Fruit fly (Drosophila melanogaster) whole organism, adult: ENCODE measurements around the gene CG31368.

ENCODE experiments used
- CG11617 ChIP-seq: fragments of 200-800 bp; sonication (Bioruptor generic); optimal IDR thresholded peaks from 2 replicates; lab custom pipeline; 2017; ENCODE audit warnings: mild to moderate bottlenecking, missing biosample characterization, missing genetic modification reagents, missing genetic modification characterization
- CG7045 ChIP-seq: fragments of 200-800 bp; sonication (Bioruptor generic); optimal IDR thresholded peaks from 2 replicates; lab custom pipeline; 2017; ENCODE audit warnings: missing biosample characterization, mild to moderate bottlenecking, missing genetic modification characterization
- cic ChIP-seq: fragments of 200-800 bp; sonication (Bioruptor generic); optimal IDR thresholded peaks from 2 replicates; lab custom pipeline; 2017; ENCODE audit warnings: missing biosample characterization, mild to moderate bottlenecking, missing genetic modification characterization, moderate library complexity
- kay ChIP-seq: fragments of 200-800 bp; sonication (Bioruptor generic); peaks from one replicate; lab custom pipeline; 2016; ENCODE audit warnings: missing biosample characterization, missing genetic modification characterization, borderline replicate concordance

- TF ChIP-seq kay (GFP tag; lab: Kevin White, UChicago): no peak
- TF ChIP-seq cic (GFP tag; lab: Kevin White, UChicago): no peak
- TF ChIP-seq CG11617: no peak
- no peak for TF ChIP-seq CG7045
Observed at dm6 chr3R:11865132-11865531, 17.5 kb upstream of the CG31368 start.
